Worm (Caenorhabditis elegans) whole organism, L1 larva: ENCODE results near the gene D1005.6.

Experiments
- C04F5.9 ChIP-seq: sonication (generic microtip); optimal IDR thresholded peaks from 2 replicates; lab custom pipeline; 2016; ENCODE audit warnings: missing genetic modification characterization, missing compliant biosample characterization
- F16B12.6 ChIP-seq: fragments of 150-350 bp; optimal IDR thresholded peaks from 2 replicates; lab custom pipeline; 2014; ENCODE audit warnings: missing biosample characterization, missing genetic modification characterization
- aha-1 ChIP-seq: fragments of 150-350 bp; optimal IDR thresholded peaks from 2 replicates; lab custom pipeline; 2014; ENCODE audit warnings: missing biosample characterization, missing genetic modification characterization
- ama-1 ChIP-seq: fragments of 150-350 bp; optimal IDR thresholded peaks from 2 replicates; lab custom pipeline; 2014
- blmp-1 ChIP-seq: fragments of 150-350 bp; optimal IDR thresholded peaks from 2 replicates; lab custom pipeline; 2014; ENCODE audit warnings: missing biosample characterization, missing genetic modification characterization
- ceh-63 ChIP-seq: fragments of 200-800 bp; sonication (Bioruptor generic); optimal IDR thresholded peaks from 2 replicates; lab custom pipeline; 2018; ENCODE audit warnings: mild to moderate bottlenecking, missing genetic modification characterization, missing compliant biosample characterization
- ceh-8 ChIP-seq: fragments of 200-800 bp; sonication (Bioruptor generic); optimal IDR thresholded peaks from 2 replicates; lab custom pipeline; 2018; ENCODE audit warnings: mild to moderate bottlenecking, missing genetic modification characterization, moderate library complexity, missing compliant biosample characterization
- ceh-88 ChIP-seq: fragments of 200-800 bp; sonication (Bioruptor generic); IDR thresholded peaks from 2 replicates; pipeline ENCODE4 v1.3.6; 2022; ENCODE audit warnings: missing genetic modification characterization, missing compliant biosample characterization
- ceh-90 ChIP-seq: sonication (generic microtip); optimal IDR thresholded peaks from 2 replicates; lab custom pipeline; 2016; ENCODE audit warnings: missing genetic modification characterization, missing compliant biosample characterization
- dsc-1 ChIP-seq: sonication (generic microtip); optimal IDR thresholded peaks from 2 replicates; lab custom pipeline; 2016; ENCODE audit warnings: mild to moderate bottlenecking, missing genetic modification characterization, missing compliant biosample characterization
- efl-1 ChIP-seq, 4 experiments: fragments of 150-350 bp; optimal IDR thresholded peaks in 3 of 4; peaks in 1 of 4; 1 replicate in 1 of 4; 2 replicates in 3 of 4; lab custom pipeline; 2014; ENCODE audit warnings: missing biosample characterization in 2 of 4, missing genetic modification characterization in 2 of 4, missing genetic modification reagents in 2 of 4
- elt-3 ChIP-seq, 6 experiments: fragments of 150-350 bp in 1 of 6; sonication (generic microtip); optimal IDR thresholded peaks; 2 replicates each; lab custom pipeline; 2017 to 2018; ENCODE audit warnings: missing biosample characterization in 6 of 6, missing genetic modification characterization in 6 of 6, inconsistent platforms in 1 of 6
- fkh-10 ChIP-seq: sonication (generic microtip); optimal IDR thresholded peaks from 2 replicates; lab custom pipeline; 2017; ENCODE audit warnings: missing biosample characterization, missing genetic modification reagents, missing genetic modification characterization
- grh-1 ChIP-seq: fragments of 200-800 bp; sonication (Bioruptor generic); IDR thresholded peaks from 2 replicates; pipeline ENCODE4 v1.3.6; 2022; ENCODE audit warnings: missing genetic modification reagents, missing genetic modification characterization, missing compliant biosample characterization
- hlh-17 ChIP-seq: fragments of 200-800 bp; sonication (Bioruptor generic); optimal IDR thresholded peaks from 2 replicates; lab custom pipeline; 2018; ENCODE audit warnings: missing genetic modification characterization, mild to moderate bottlenecking, missing compliant biosample characterization, moderate library complexity, borderline replicate concordance
- hlh-4 ChIP-seq: sonication (generic microtip); optimal IDR thresholded peaks from 2 replicates; lab custom pipeline; 2016; ENCODE audit warnings: mild to moderate bottlenecking, missing genetic modification characterization, missing compliant biosample characterization
- isw-1 ChIP-seq: fragments of 200-800 bp; sonication (Bioruptor generic); IDR thresholded peaks from 2 replicates; pipeline ENCODE4 v1.3.6; 2022; ENCODE audit warnings: missing genetic modification characterization, missing compliant biosample characterization
- jun-1 ChIP-seq: fragments of 150-350 bp; optimal IDR thresholded peaks from 2 replicates; lab custom pipeline; 2014; ENCODE audit warnings: missing biosample characterization, missing genetic modification reagents, missing genetic modification characterization
- lin-13 ChIP-seq: fragments of 150-350 bp; optimal IDR thresholded peaks from 2 replicates; lab custom pipeline; 2014; ENCODE audit warnings: missing biosample characterization, missing genetic modification reagents, missing genetic modification characterization
- lin-14 ChIP-seq: fragments of 200-800 bp; sonication (Bioruptor generic); optimal IDR thresholded peaks from 2 replicates; lab custom pipeline; 2018; ENCODE audit warnings: mild to moderate bottlenecking, missing genetic modification characterization, moderate library complexity, missing compliant biosample characterization
- lin-15B ChIP-seq: fragments of 150-350 bp; sonication (generic microtip); optimal IDR thresholded peaks from 3 replicates; lab custom pipeline; 2014; ENCODE audit warnings: missing biosample characterization, missing genetic modification characterization
- lin-39 ChIP-seq: fragments of 150-350 bp; optimal IDR thresholded peaks from 2 replicates; lab custom pipeline; 2014; ENCODE audit warnings: missing biosample characterization, missing genetic modification reagents, missing genetic modification characterization
- mdl-1 ChIP-seq, 2 experiments: fragments of 150-350 bp; optimal IDR thresholded peaks; 2 replicates each; lab custom pipeline; 2014 to 2017; ENCODE audit warnings: missing biosample characterization in 2 of 2, missing genetic modification characterization in 2 of 2, inconsistent platforms in 1 of 2
- mep-1 ChIP-seq: fragments of 150-350 bp; optimal IDR thresholded peaks from 2 replicates; lab custom pipeline; 2014; ENCODE audit warnings: missing biosample characterization, missing genetic modification characterization
- nhr-19 ChIP-seq: fragments of 200-800 bp; sonication (Bioruptor generic); conservative IDR thresholded peaks from 2 replicates; pipeline ENCODE4 v1.3.6; 2022; ENCODE audit warnings: missing genetic modification characterization, missing compliant biosample characterization
- nhr-20 ChIP-seq: sonication (generic microtip); optimal IDR thresholded peaks from 2 replicates; lab custom pipeline; 2016; ENCODE audit warnings: mild to moderate bottlenecking, missing genetic modification characterization, missing compliant biosample characterization
- nhr-84 ChIP-seq: sonication (generic microtip); optimal IDR thresholded peaks from 2 replicates; lab custom pipeline; 2017; ENCODE audit warnings: missing biosample characterization, missing genetic modification characterization
- nhr-85 ChIP-seq: sonication (generic microtip); peaks from one replicate; lab custom pipeline; 2016; ENCODE audit warnings: missing genetic modification characterization, inconsistent platforms, missing compliant biosample characterization
- pqm-1 ChIP-seq: sonication (generic microtip); optimal IDR thresholded peaks from 3 replicates; lab custom pipeline; 2017; ENCODE audit warnings: missing biosample characterization, missing genetic modification characterization
- snpc-4 ChIP-seq: fragments of 150-350 bp; optimal IDR thresholded peaks from 2 replicates; lab custom pipeline; 2014; ENCODE audit warnings: missing biosample characterization, missing genetic modification characterization
- tlp-1 ChIP-seq: fragments of 150-350 bp; optimal IDR thresholded peaks from 2 replicates; lab custom pipeline; 2014; ENCODE audit warnings: missing biosample characterization, missing genetic modification characterization
- unc-130 ChIP-seq: fragments of 150-350 bp; optimal IDR thresholded peaks from 2 replicates; lab custom pipeline; 2017; ENCODE audit warnings: missing biosample characterization, missing genetic modification characterization, inconsistent platforms
- unc-98 ChIP-seq: fragments of 200-800 bp; sonication (Bioruptor generic); IDR thresholded peaks from 2 replicates; pipeline ENCODE4 v1.3.6; 2022; ENCODE audit warnings: missing genetic modification characterization, missing compliant biosample characterization

D1005.6 gene

ce11 chrX:1472880-1473279 lies 8.3 kb upstream of the D1005.6 start, which contains the start of gene D1005.5:
TSS of gene D1005.5 (minus strand) at chrX:1472980.
- no peak for TF ChIP-seq grh-1 (GFP tag; lab: Robert Waterston, UW)
- no peak for TF ChIP-seq efl-1 (optimal IDR thresholded peaks at IDR 0.05; lab: Kevin White, UChicago)
- peak in 1 of 2 experiments; percentile 46 for TF ChIP-seq efl-1 (GFP tag; optimal IDR thresholded peaks at IDR 0.05 in 1 of 2; lab: Kevin White, UChicago)

- peak; percentile 37 for TF ChIP-seq snpc-4 (tag; lab: Kevin White, UChicago)
- no peak for TF ChIP-seq isw-1
Observed at ce11 chrX:1471232-1471631, 6.6 kb upstream of the D1005.6 start.

ce11 chrX:1468057-1468456 lies 3.5 kb upstream of the D1005.6 start:
- TF ChIP-seq lin-14, result peak; percentile 23
- TF ChIP-seq fkh-10, result peak; percentile 77
- no peak for TF ChIP-seq unc-130 (tag; lab: Kevin White, UChicago)

ce11 chrX:1459756-1460155 lies 4.8 kb downstream of the D1005.6 start:
- TF ChIP-seq blmp-1 (tag; lab: Kevin White, UChicago) (peak; percentile 51), pqm-1 (tag; lab: Kevin White, UChicago) (no peak)

- TF ChIP-seq ceh-8 (GFP tag; lab: Kevin White, UChicago) (no peak), F16B12.6 (tag; lab: Kevin White, UChicago) (no peak), lin-39 (tag; lab: Kevin White, UChicago) (no peak), dsc-1 (no peak), mdl-1 (tag; optimal IDR thresholded peaks at IDR 0.05; lab: Kevin White, UChicago) (peak in 1 of 2 experiments; percentile 32), jun-1 (tag; lab: Kevin White, UChicago) (no peak), mep-1 (tag; lab: Kevin White, UChicago) (peak; percentile 6), aha-1 (tag; lab: Kevin White, UChicago) (no peak), ceh-88 (no peak), unc-98 (GFP tag; lab: Robert Waterston, UW) (no peak), ama-1 (lab: Kevin White, UChicago) (no peak), C04F5.9 (tag; lab: Kevin White, UChicago) (no peak), lin-13 (GFP tag; lab: Kevin White, UChicago) (no peak), ceh-63 (GFP tag; lab: Kevin White, UChicago) (no peak), ceh-90 (no peak), hlh-17 (GFP tag; lab: Kevin White, UChicago) (no peak), hlh-4 (tag; lab: Kevin White, UChicago) (no peak), nhr-85 (tag; lab: Kevin White, UChicago) (no peak), lin-15B (no peak), tlp-1 (no peak), grh-1 (GFP tag; lab: Robert Waterston, UW) (no peak), nhr-84 (tag; lab: Kevin White, UChicago) (no peak), elt-3 (tag; optimal IDR thresholded peaks at IDR 0.05; lab: Kevin White, UChicago) (peak in 3 of 6 experiments; percentile 6 to 56 (median 37)), lin-14 (peak; percentile 37), nhr-20 (tag; lab: Kevin White, UChicago) (no peak), blmp-1 (tag; lab: Kevin White, UChicago) (peak; percentile 93), nhr-19 (GFP tag; lab: Robert Waterston, UW) (no peak)
Observed at ce11 chrX:1458793-1459192, 5.8 kb downstream of the D1005.6 start, which contains the start of gene D1005.2. TSS of gene D1005.2 (plus strand) at chrX:1459022.
